Fruit fly (Drosophila melanogaster) whole organism, prepupa: ENCODE measurements around the gene CG6652.
A peak's percentile ranks its signal among the peaks of the same experiment; 100 is the strongest.

Experiments
- Blimp-1 ChIP-seq: fragments of 200-800 bp; sonication (Bioruptor generic); optimal IDR thresholded peaks from 3 replicates; lab custom pipeline; 2017; ENCODE audit warnings: missing biosample characterization, missing genetic modification characterization, mild to moderate bottlenecking, moderate library complexity, missing genetic modification reagents
- CG10631 ChIP-seq: fragments of 200-800 bp; sonication (Bioruptor generic); optimal IDR thresholded peaks from 2 replicates; lab custom pipeline; 2016; ENCODE audit warnings: missing biosample characterization, missing genetic modification characterization
- CG10669 ChIP-seq: fragments of 200-800 bp; sonication (Bioruptor generic); optimal IDR thresholded peaks from 3 replicates; lab custom pipeline; 2018; ENCODE audit warnings: missing biosample characterization, mild to moderate bottlenecking, missing genetic modification characterization, moderate library complexity
- CG11294 ChIP-seq: fragments of 200-800 bp; sonication (Bioruptor generic); IDR thresholded peaks from 2 replicates; pipeline ENCODE4 v1.3.6; 2022; ENCODE audit warnings: missing biosample characterization, missing genetic modification characterization
- CG11902 ChIP-seq: fragments of 200-800 bp; sonication (Bioruptor generic); optimal IDR thresholded peaks from 3 replicates; lab custom pipeline; 2016; ENCODE audit warnings: missing biosample characterization, missing genetic modification characterization
- CG16779 ChIP-seq: fragments of 200-800 bp; sonication (Bioruptor generic); optimal IDR thresholded peaks from 3 replicates; lab custom pipeline; 2017; ENCODE audit warnings: missing biosample characterization, mild to moderate bottlenecking, missing genetic modification characterization
- CG32006 ChIP-seq: fragments of 200-800 bp; sonication (Bioruptor generic); optimal IDR thresholded peaks from 3 replicates; lab custom pipeline; 2017; ENCODE audit warnings: missing biosample characterization, mild to moderate bottlenecking, missing genetic modification characterization
- CG3919 ChIP-seq: fragments of 200-800 bp; sonication (Bioruptor generic); optimal IDR thresholded peaks from 3 replicates; lab custom pipeline; 2016; ENCODE audit warnings: missing biosample characterization, missing genetic modification characterization
- CG4318 ChIP-seq: fragments of 200-800 bp; sonication (Bioruptor generic); optimal IDR thresholded peaks from 3 replicates; lab custom pipeline; 2017; ENCODE audit warnings: missing biosample characterization, mild to moderate bottlenecking, missing genetic modification characterization
- CG6163 ChIP-seq: fragments of 200-800 bp; sonication (Bioruptor generic); IDR thresholded peaks from 3 replicates; pipeline ENCODE4 v1.3.6; 2022; ENCODE audit warnings: missing biosample characterization, missing genetic modification characterization
- CG6276 ChIP-seq: fragments of 200-800 bp; sonication (Bioruptor generic); optimal IDR thresholded peaks from 2 replicates; lab custom pipeline; 2017; ENCODE audit warnings: missing biosample characterization, mild to moderate bottlenecking, missing genetic modification characterization
- CG6792 ChIP-seq: fragments of 200-800 bp; sonication (Bioruptor generic); optimal IDR thresholded peaks from 3 replicates; lab custom pipeline; 2016; ENCODE audit warnings: missing biosample characterization, missing genetic modification characterization
- CG6808 ChIP-seq: fragments of 200-800 bp; sonication (Bioruptor generic); optimal IDR thresholded peaks from 3 replicates; lab custom pipeline; 2017; ENCODE audit warnings: missing biosample characterization, missing genetic modification characterization, mild to moderate bottlenecking, moderate library complexity, missing genetic modification reagents
- CG6854 ChIP-seq: fragments of 200-800 bp; sonication (Bioruptor generic); optimal IDR thresholded peaks from 2 replicates; lab custom pipeline; 2017; ENCODE audit warnings: missing biosample characterization, mild to moderate bottlenecking, missing genetic modification characterization
- CG7368 ChIP-seq: fragments of 200-800 bp; sonication (Bioruptor generic); optimal IDR thresholded peaks from 3 replicates; lab custom pipeline; 2016; ENCODE audit warnings: missing biosample characterization, missing genetic modification characterization
- CG8119 ChIP-seq: fragments of 200-800 bp; sonication (Bioruptor generic); IDR thresholded peaks from 3 replicates; pipeline ENCODE4 v1.3.6; 2022; ENCODE audit warnings: missing biosample characterization, missing genetic modification characterization
- CG8632 ChIP-seq: fragments of 200-800 bp; sonication (Bioruptor generic); optimal IDR thresholded peaks from 3 replicates; lab custom pipeline; 2016; ENCODE audit warnings: missing biosample characterization, missing genetic modification characterization
- Eip75B ChIP-seq: fragments of 200-800 bp; sonication (Bioruptor generic); optimal IDR thresholded peaks from 3 replicates; lab custom pipeline; 2016; ENCODE audit warnings: missing biosample characterization, missing genetic modification characterization
- Eip78C ChIP-seq: fragments of 200-800 bp; sonication (Bioruptor generic); peaks from one replicate; lab custom pipeline; 2016; ENCODE audit warnings: missing biosample characterization, missing genetic modification characterization
- Eip93F ChIP-seq: fragments of 200-800 bp; sonication (Bioruptor generic); optimal IDR thresholded peaks from 2 replicates; lab custom pipeline; 2016; ENCODE audit warnings: missing biosample characterization, mild to moderate bottlenecking, missing genetic modification characterization
- Ets21C ChIP-seq: fragments of 200-800 bp; sonication (Bioruptor generic); optimal IDR thresholded peaks from 3 replicates; lab custom pipeline; 2016; ENCODE audit warnings: missing biosample characterization, missing genetic modification characterization
- Ets96B ChIP-seq: fragments of 200-800 bp; optimal IDR thresholded peaks from 2 replicates; lab custom pipeline; 2019; ENCODE audit warnings: missing biosample characterization, mild to moderate bottlenecking, missing genetic modification characterization, moderate library complexity
- Gug ChIP-seq: fragments of 200-800 bp; sonication (Bioruptor generic); IDR thresholded peaks from 2 replicates; pipeline ENCODE4 v1.3.6; 2022; ENCODE audit warnings: missing biosample characterization, missing genetic modification characterization
- Hr38 ChIP-seq: sonication (Bioruptor generic); optimal IDR thresholded peaks from 2 replicates; lab custom pipeline; 2016; ENCODE audit warnings: missing biosample characterization, missing genetic modification characterization
- Met ChIP-seq: fragments of 200-800 bp; sonication (Bioruptor generic); optimal IDR thresholded peaks from 3 replicates; lab custom pipeline; 2016; ENCODE audit warnings: missing biosample characterization, missing genetic modification characterization
- OdsH ChIP-seq: fragments of 200-800 bp; sonication (Bioruptor generic); optimal IDR thresholded peaks from 3 replicates; lab custom pipeline; 2016; ENCODE audit warnings: missing biosample characterization, missing genetic modification characterization
- Smox ChIP-seq: fragments of 200-800 bp; sonication (Bioruptor generic); optimal IDR thresholded peaks from 3 replicates; lab custom pipeline; 2016; ENCODE audit warnings: missing biosample characterization, missing genetic modification characterization
- Sox102F ChIP-seq: fragments of 200-800 bp; sonication (Bioruptor generic); optimal IDR thresholded peaks from 2 replicates; lab custom pipeline; 2016; ENCODE audit warnings: missing biosample characterization, mild to moderate bottlenecking, missing genetic modification characterization
- Sox14 ChIP-seq: fragments of 200-800 bp; sonication (Bioruptor generic); optimal IDR thresholded peaks from 3 replicates; lab custom pipeline; 2016; ENCODE audit warnings: missing biosample characterization, missing genetic modification characterization
- achi ChIP-seq: fragments of 200-800 bp; sonication (Bioruptor generic); optimal IDR thresholded peaks from 3 replicates; lab custom pipeline; 2016; ENCODE audit warnings: missing biosample characterization, missing genetic modification characterization
- acj6 ChIP-seq: fragments of 200-800 bp; sonication (Bioruptor generic); optimal IDR thresholded peaks from 3 replicates; lab custom pipeline; 2016; ENCODE audit warnings: missing biosample characterization, missing genetic modification characterization
- cyc ChIP-seq: fragments of 200-800 bp; sonication (Bioruptor generic); optimal IDR thresholded peaks from 3 replicates; lab custom pipeline; 2016; ENCODE audit warnings: missing biosample characterization, missing genetic modification characterization
- dac ChIP-seq: fragments of 200-800 bp; sonication (Bioruptor generic); optimal IDR thresholded peaks from 2 replicates; lab custom pipeline; 2017; ENCODE audit warnings: missing biosample characterization, mild to moderate bottlenecking, missing genetic modification characterization
- dsx ChIP-seq: fragments of 200-800 bp; optimal IDR thresholded peaks from 3 replicates; lab custom pipeline; 2019; ENCODE audit warnings: missing biosample characterization, mild to moderate bottlenecking, missing genetic modification characterization, moderate library complexity; ENCODE audit not compliant: poor library complexity, severe bottlenecking
- fd59A ChIP-seq: fragments of 200-800 bp; sonication (Bioruptor generic); optimal IDR thresholded peaks from 2 replicates; lab custom pipeline; 2017; ENCODE audit warnings: missing biosample characterization, mild to moderate bottlenecking, missing genetic modification characterization, missing genetic modification reagents
- lz ChIP-seq: fragments of 200-800 bp; sonication (Bioruptor generic); optimal IDR thresholded peaks from 3 replicates; lab custom pipeline; 2016; ENCODE audit warnings: missing biosample characterization, missing genetic modification characterization
- net ChIP-seq: fragments of 200-800 bp; sonication (Bioruptor generic); optimal IDR thresholded peaks from 3 replicates; lab custom pipeline; 2016; ENCODE audit warnings: missing biosample characterization, missing genetic modification characterization
- salr ChIP-seq, 2 experiments: fragments of 200-800 bp; sonication (Bioruptor generic); optimal IDR thresholded peaks; 3 replicates each; lab custom pipeline; 2016 to 2018; ENCODE audit warnings: missing biosample characterization in 2 of 2, missing genetic modification characterization in 2 of 2, mild to moderate bottlenecking in 1 of 2
- spab ChIP-seq: fragments of 200-800 bp; sonication (Bioruptor generic); optimal IDR thresholded peaks from 2 replicates; lab custom pipeline; 2017; ENCODE audit warnings: missing biosample characterization, mild to moderate bottlenecking, missing genetic modification characterization, missing genetic modification reagents
- ss ChIP-seq, 2 experiments: fragments of 200-800 bp; sonication (Bioruptor generic); optimal IDR thresholded peaks; 2 replicates in 1 of 2; 3 replicates in 1 of 2; lab custom pipeline; 2017 to 2018; ENCODE audit warnings: mild to moderate bottlenecking in 2 of 2, missing biosample characterization in 2 of 2, missing genetic modification characterization in 2 of 2, moderate library complexity in 1 of 2
- svp ChIP-seq: fragments of 200-800 bp; sonication (Bioruptor generic); peaks from one replicate; lab custom pipeline; 2016; ENCODE audit warnings: missing biosample characterization, missing genetic modification characterization
- vri ChIP-seq: fragments of 200-800 bp; sonication (Bioruptor generic); optimal IDR thresholded peaks from 3 replicates; lab custom pipeline; 2016; ENCODE audit warnings: missing biosample characterization, mild to moderate bottlenecking, missing genetic modification characterization

Gene CG6652

dm6 chr3L:17002140-17002849 lies 20.4 kb downstream of the CG6652 start:
- peak; percentile 96 for TF ChIP-seq svp (GFP tag; lab: Kevin White, UChicago)
- 0 out of 3 replicates have a peak, but pooled peaks have one; percentile 44 for TF ChIP-seq CG6163 (GFP tag; lab: Robert Waterston, UW)
- TF ChIP-seq dsx, result peak; percentile 6
- TF ChIP-seq CG32006 (GFP tag; lab: Kevin White, UChicago), result no peak
- no peak for TF ChIP-seq cyc (GFP tag; lab: Kevin White, UChicago)
- no peak for TF ChIP-seq CG10669 (GFP tag; lab: Kevin White, UChicago)
- peak; percentile 17 to 46 for TF ChIP-seq ss (GFP tag; optimal IDR thresholded peaks at IDR 0.05; lab: Kevin White, UChicago)
- TF ChIP-seq vri (GFP tag; lab: Kevin White, UChicago), result peak; percentile 54
- TF ChIP-seq lz, result no peak
- no peak for TF ChIP-seq CG7368
- TF ChIP-seq Met, result no peak
- TF ChIP-seq Sox14, result no peak
- TF ChIP-seq Ets96B (tag; lab: Kevin White, UChicago), result no peak
- no peak for TF ChIP-seq CG8632 (GFP tag; lab: Kevin White, UChicago)
- TF ChIP-seq Eip75B (GFP tag; lab: Kevin White, UChicago), result no peak
- TF ChIP-seq Sox102F, result no peak
- TF ChIP-seq Gug (GFP tag; lab: Robert Waterston, UW), result no peak
- TF ChIP-seq Blimp-1 (GFP tag; lab: Kevin White, UChicago), result no peak
- no peak for TF ChIP-seq CG10631 (GFP tag; lab: Kevin White, UChicago)
- no peak for TF ChIP-seq OdsH (GFP tag; lab: Kevin White, UChicago)
- TF ChIP-seq CG16779 (tag; lab: Kevin White, UChicago), result no peak
- no peak for TF ChIP-seq achi (GFP tag; lab: Kevin White, UChicago)
- TF ChIP-seq CG6808 (GFP tag; lab: Kevin White, UChicago), result no peak
- no peak for TF ChIP-seq Hr38
- no peak for TF ChIP-seq salr (GFP tag; optimal IDR thresholded peaks at IDR 0.05; lab: Kevin White, UChicago)
- no peak for TF ChIP-seq CG3919
- TF ChIP-seq Eip78C (GFP tag; lab: Kevin White, UChicago), result no peak
- no peak for TF ChIP-seq CG11902 (GFP tag; lab: Kevin White, UChicago)
- TF ChIP-seq Eip93F, result no peak
- TF ChIP-seq spab, result no peak
- no peak for TF ChIP-seq CG11294 (GFP tag; lab: Robert Waterston, UW)
- TF ChIP-seq dac (GFP tag; lab: Kevin White, UChicago), result no peak
- TF ChIP-seq Ets21C (GFP tag; lab: Kevin White, UChicago), result no peak
- no peak for TF ChIP-seq CG4318 (GFP tag; lab: Kevin White, UChicago)
- peak; percentile 11 for TF ChIP-seq CG6854 (GFP tag; lab: Kevin White, UChicago)
- TF ChIP-seq net, result no peak
- no peak for TF ChIP-seq Smox (GFP tag; lab: Kevin White, UChicago)
- no peak for TF ChIP-seq CG6792
- no peak for TF ChIP-seq CG6276 (GFP tag; lab: Kevin White, UChicago)
- TF ChIP-seq acj6, result no peak
- no peak for TF ChIP-seq CG8119

- TF ChIP-seq CG6163 (GFP tag; lab: Robert Waterston, UW), result 0 out of 3 replicates have a peak, but pooled peaks have one; percentile 24
- TF ChIP-seq OdsH (GFP tag; lab: Kevin White, UChicago), result no peak
- TF ChIP-seq fd59A (GFP tag; lab: Kevin White, UChicago), result no peak
- TF ChIP-seq achi (GFP tag; lab: Kevin White, UChicago), result no peak
- no peak for TF ChIP-seq Gug (GFP tag; lab: Robert Waterston, UW)
These were observed 21.6 kb downstream of the CG6652 start for dm6 chr3L:17001055-17001454.
